Worm (Caenorhabditis elegans): ENCODE measurements around the gene K07B1.7.

K07B1.7 gene

DNA sequence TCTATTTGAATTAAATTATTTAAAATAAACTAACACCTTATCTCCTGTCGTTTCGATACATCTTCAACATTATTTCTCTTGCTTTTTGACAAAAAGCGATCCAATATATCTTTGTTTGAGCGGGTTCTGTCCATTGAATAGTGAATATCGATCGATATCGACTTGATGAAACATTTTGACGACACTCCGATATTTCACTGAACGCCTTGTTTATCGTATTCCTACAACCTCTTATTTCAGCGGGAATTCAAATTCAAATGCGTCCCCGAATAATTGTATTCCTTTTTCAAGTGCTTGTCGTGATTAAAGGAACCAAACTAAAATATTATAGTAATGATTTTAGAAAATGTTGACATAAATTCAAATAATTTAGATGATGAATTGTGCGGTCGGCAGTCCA, at the start of gene K07B1.7, which contains the start of gene try-5:
Gene K07B1.7 (minus strand): TSS at position 159 of the 400 bp plus-strand sequence.
Gene try-5 (plus strand): TSS at position 241 of the 400 bp plus-strand sequence.
- TF ChIP-seq nhr-21 (tag; optimal IDR thresholded peaks at IDR 0.05) (peak; percentile 57), lin-13 (GFP tag; optimal IDR thresholded peaks at IDR 0.05) (peak; percentile 26), blmp-1 (tag; optimal IDR thresholded peaks at IDR 0.05; ENCODE audit: insufficient read depth) (no peak), fos-1 (tag; optimal IDR thresholded peaks at IDR 0.05) (peak; percentile 7), gmeb-1 (tag; optimal IDR thresholded peaks at IDR 0.05) (peak; percentile 95), ceh-16 (tag; optimal IDR thresholded peaks at IDR 0.05) (no peak), nhr-237 (tag; optimal IDR thresholded peaks at IDR 0.05) (no peak), nhr-10 (tag; optimal IDR thresholded peaks at IDR 0.05) (no peak), dmd-4 (tag; optimal IDR thresholded peaks at IDR 0.05) (no peak), nhr-129 (tag; optimal IDR thresholded peaks at IDR 0.05) (peak; percentile 79), F13H6.1 (tag; optimal IDR thresholded peaks at IDR 0.05) (no peak), mbf-1 (tag; optimal IDR thresholded peaks at IDR 0.05) (no peak), sma-9 (GFP tag; optimal IDR thresholded peaks at IDR 0.05) (peak; percentile 18), sma-9 (tag; optimal IDR thresholded peaks at IDR 0.05) (no peak), egl-27 (tag; optimal IDR thresholded peaks at IDR 0.05) (peak; percentile 29), sma-3 (GFP tag; optimal IDR thresholded peaks at IDR 0.05) (peak; percentile 36), ztf-11 (tag; optimal IDR thresholded peaks at IDR 0.05) (no peak), unc-55 (GFP tag; optimal IDR thresholded peaks at IDR 0.05) (peak; percentile 94), ama-1 (optimal IDR thresholded peaks at IDR 0.05) (peak; percentile 64), crh-2 (tag; optimal IDR thresholded peaks at IDR 0.05) (peak; percentile 53), nhr-25 (tag; optimal IDR thresholded peaks at IDR 0.05) (no peak), R02D3.7 (tag; optimal IDR thresholded peaks at IDR 0.05) (peak; percentile 88), mab-5 (tag; optimal IDR thresholded peaks at IDR 0.05) (no peak), mdl-1 (tag; optimal IDR thresholded peaks at IDR 0.05) (no peak), C34F6.9 (tag; optimal IDR thresholded peaks at IDR 0.05) (peak; percentile 83), lsy-2 (tag; optimal IDR thresholded peaks at IDR 0.05) (peak in 1 of 2 experiments; percentile 80), ztf-4 (tag; optimal IDR thresholded peaks at IDR 0.05) (no peak), nhr-6 (tag; optimal IDR thresholded peaks at IDR 0.05) (peak; percentile 29)

DNA sequence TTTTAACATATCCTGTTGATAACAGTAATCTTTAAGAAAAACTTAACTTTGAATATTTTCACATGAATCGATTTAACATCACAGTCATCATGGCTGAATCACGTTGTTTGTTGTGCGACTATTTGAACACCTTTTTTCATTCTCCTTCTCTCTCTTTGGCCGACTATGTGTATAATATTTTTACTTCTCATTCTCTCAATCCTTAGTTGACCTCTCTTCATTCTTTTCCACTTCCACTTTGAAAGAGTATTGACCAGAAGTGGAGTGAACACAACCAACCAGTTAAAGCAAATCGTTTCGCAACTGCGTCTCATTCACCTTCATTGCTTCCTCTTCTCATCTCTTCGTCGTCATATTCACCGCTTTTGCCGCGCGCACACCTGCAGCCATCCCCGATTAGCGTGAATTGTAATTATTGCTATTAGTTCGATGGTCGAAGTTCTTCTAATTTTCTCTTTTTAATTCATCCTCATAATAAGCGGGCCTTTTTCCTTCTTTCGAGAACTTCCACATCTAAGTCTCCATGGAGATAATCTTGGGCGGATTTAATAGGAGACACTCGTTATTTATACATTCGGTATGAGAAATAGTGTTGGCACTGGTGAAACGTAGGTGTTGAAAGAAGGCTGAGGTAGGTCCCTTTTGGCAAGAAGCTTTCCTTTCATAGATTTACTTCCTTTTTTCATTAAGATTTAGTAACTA, 48.3 kb upstream of the K07B1.7 start:
- TF ChIP-seq lin-11 (tag; optimal IDR thresholded peaks at IDR 0.05) (no peak), nhr-25 (tag; optimal IDR thresholded peaks at IDR 0.05) (peak; percentile 35), sma-3 (GFP tag; optimal IDR thresholded peaks at IDR 0.05) (no peak), mdl-1 (tag; optimal IDR thresholded peaks at IDR 0.05) (no peak), aly-2 (tag; optimal IDR thresholded peaks at IDR 0.05) (no peak)

DNA sequence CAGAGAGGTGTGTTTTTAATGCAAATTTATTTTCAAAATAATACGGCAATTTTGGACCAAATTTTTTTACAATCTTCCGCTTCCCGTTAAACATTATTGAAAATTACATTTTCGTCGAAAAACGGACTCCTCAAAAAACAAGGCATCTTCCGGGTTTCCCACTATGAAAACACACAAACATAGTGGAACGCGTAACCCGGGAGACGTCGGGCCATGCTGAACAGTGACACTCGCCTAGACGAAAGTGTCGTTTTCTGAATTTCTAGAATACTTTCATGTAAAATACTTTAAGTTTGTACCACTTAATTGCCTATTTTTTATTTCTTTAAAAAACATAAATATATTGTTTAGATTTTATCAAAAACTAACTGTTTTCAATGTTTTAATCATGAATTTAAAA, 45.2 kb upstream of the K07B1.7 start:
- TF ChIP-seq snpc-4 (tag; optimal IDR thresholded peaks at IDR 0.05) (peak; percentile 95), lin-39 (tag; optimal IDR thresholded peaks at IDR 0.05) (no peak), zag-1 (tag; optimal IDR thresholded peaks at IDR 0.05) (no peak)

DNA sequence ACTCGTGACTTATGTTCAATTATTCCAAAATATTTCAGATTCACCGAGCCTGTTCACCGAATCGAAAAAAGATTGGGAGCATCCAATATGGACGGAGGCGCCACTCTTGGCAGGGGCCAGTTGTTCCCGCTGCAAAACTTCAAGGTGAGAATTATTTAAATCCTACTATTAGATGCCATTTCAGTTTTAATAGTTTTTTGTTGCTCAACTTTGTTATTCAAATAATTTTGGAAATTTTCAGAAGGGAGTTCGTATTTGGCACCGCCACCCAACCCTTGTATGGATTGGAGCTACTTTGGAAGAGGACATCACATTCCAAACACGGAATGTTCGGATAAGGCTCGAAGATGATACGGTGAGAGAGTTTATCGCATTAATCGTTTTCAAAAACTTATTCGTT, 39.4 kb upstream of the K07B1.7 start, which contains the start of gene hum-2:
Gene hum-2 (plus strand): TSS at position 33 of the 400 bp plus-strand sequence.
- TF ChIP-seq mab-5 (tag; optimal IDR thresholded peaks at IDR 0.05) (no peak), aly-2 (tag; optimal IDR thresholded peaks at IDR 0.05) (no peak), unc-39 (tag; optimal IDR thresholded peaks at IDR 0.05) (no peak), nhr-77 (tag; optimal IDR thresholded peaks at IDR 0.05) (no peak), nhr-6 (tag; optimal IDR thresholded peaks at IDR 0.05) (no peak), nhr-25 (tag; optimal IDR thresholded peaks at IDR 0.05) (no peak), ceh-16 (tag; optimal IDR thresholded peaks at IDR 0.05) (no peak), dmd-4 (tag; optimal IDR thresholded peaks at IDR 0.05) (no peak), nhr-21 (tag; optimal IDR thresholded peaks at IDR 0.05) (no peak), lsy-2 (tag; optimal IDR thresholded peaks at IDR 0.05) (no peak), egl-27 (tag; optimal IDR thresholded peaks at IDR 0.05) (no peak), unc-62 (GFP tag; optimal IDR thresholded peaks at IDR 0.05) (no peak), fos-1 (tag; optimal IDR thresholded peaks at IDR 0.05) (no peak), sma-3 (GFP tag; optimal IDR thresholded peaks at IDR 0.05) (no peak), R02D3.7 (tag; optimal IDR thresholded peaks at IDR 0.05) (no peak), peb-1 (tag; optimal IDR thresholded peaks at IDR 0.05) (no peak)
